Worm (Caenorhabditis elegans) whole organism, L2 larva: ENCODE measurements around the gene tra-4.

Experiments used
- C34F6.9 ChIP-seq: fragments of 150-350 bp; optimal IDR thresholded peaks from 2 replicates; lab custom pipeline; 2014; ENCODE audit warnings: missing biosample characterization, missing genetic modification characterization
- F13H6.1 ChIP-seq: sonication (generic microtip); optimal IDR thresholded peaks from 2 replicates; lab custom pipeline; 2016; ENCODE audit warnings: missing genetic modification characterization, missing compliant biosample characterization
- Y55F3AM.14 ChIP-seq: fragments of 200-800 bp; sonication (Bioruptor generic); optimal IDR thresholded peaks from 2 replicates; lab custom pipeline; 2018; ENCODE audit warnings: mild to moderate bottlenecking, missing genetic modification characterization, missing compliant biosample characterization
- alr-1 ChIP-seq: fragments of 150-350 bp; optimal IDR thresholded peaks from 2 replicates; lab custom pipeline; 2014; ENCODE audit warnings: missing biosample characterization, missing genetic modification characterization
- aly-2 ChIP-seq: fragments of 150-350 bp; optimal IDR thresholded peaks from 2 replicates; lab custom pipeline; 2014; ENCODE audit warnings: missing biosample characterization, missing genetic modification characterization
- blmp-1 ChIP-seq: sonication (generic microtip); optimal IDR thresholded peaks from 2 replicates; lab custom pipeline; 2017; ENCODE audit warnings: missing genetic modification characterization, mild to moderate bottlenecking, missing compliant biosample characterization, antibody characterized with exemption, moderate library complexity; ENCODE audit not compliant: insufficient read depth
- ceh-16 ChIP-seq: fragments of 150-350 bp; optimal IDR thresholded peaks from 2 replicates; lab custom pipeline; 2014; ENCODE audit warnings: missing biosample characterization, missing genetic modification characterization
- ceh-82 ChIP-seq: fragments of 150-350 bp; optimal IDR thresholded peaks from 2 replicates; lab custom pipeline; 2014; ENCODE audit warnings: missing biosample characterization, missing genetic modification characterization
- crh-2 ChIP-seq: sonication (generic microtip); optimal IDR thresholded peaks from 2 replicates; lab custom pipeline; 2017; ENCODE audit warnings: missing biosample characterization, missing genetic modification characterization
- dmd-4 ChIP-seq: sonication (generic microtip); optimal IDR thresholded peaks from 2 replicates; lab custom pipeline; 2017; ENCODE audit warnings: missing biosample characterization, missing genetic modification characterization
- egl-27 ChIP-seq: sonication (generic microtip); optimal IDR thresholded peaks from 3 replicates; lab custom pipeline; 2017; ENCODE audit warnings: missing biosample characterization, missing genetic modification reagents, missing genetic modification characterization
- elt-1 ChIP-seq: fragments of 150-350 bp; optimal IDR thresholded peaks from 2 replicates; lab custom pipeline; 2014; ENCODE audit warnings: missing biosample characterization, missing genetic modification characterization
- elt-3 ChIP-seq: sonication (generic microtip); optimal IDR thresholded peaks from 2 replicates; lab custom pipeline; 2017; ENCODE audit warnings: missing biosample characterization, missing genetic modification characterization
- fos-1 ChIP-seq: fragments of 150-350 bp; optimal IDR thresholded peaks from 2 replicates; lab custom pipeline; 2014; ENCODE audit warnings: missing biosample characterization, missing genetic modification characterization
- gmeb-1 ChIP-seq: fragments of 150-350 bp; optimal IDR thresholded peaks from 2 replicates; lab custom pipeline; 2014; ENCODE audit warnings: missing biosample characterization, missing genetic modification characterization
- lin-11 ChIP-seq: fragments of 150-350 bp; sonication (generic microtip); optimal IDR thresholded peaks from 2 replicates; lab custom pipeline; 2014; ENCODE audit warnings: missing biosample characterization, missing genetic modification characterization, inconsistent platforms, mixed read lengths
- lin-13 ChIP-seq: fragments of 150-350 bp; optimal IDR thresholded peaks from 2 replicates; lab custom pipeline; 2014; ENCODE audit warnings: missing biosample characterization, missing genetic modification reagents, missing genetic modification characterization
- lin-39 ChIP-seq: fragments of 150-350 bp; optimal IDR thresholded peaks from 2 replicates; lab custom pipeline; 2014; ENCODE audit warnings: missing biosample characterization, missing genetic modification reagents, missing genetic modification characterization
- lsy-2 ChIP-seq, 2 experiments: fragments of 150-350 bp in 1 of 2; sonication (generic microtip) in 1 of 2; optimal IDR thresholded peaks; 2 replicates each; lab custom pipeline; 2014 to 2017; ENCODE audit warnings: missing biosample characterization in 2 of 2, missing genetic modification characterization in 2 of 2
- mab-5 ChIP-seq: fragments of 150-350 bp; optimal IDR thresholded peaks from 2 replicates; lab custom pipeline; 2014; ENCODE audit warnings: missing biosample characterization, missing genetic modification characterization
- nhr-11 ChIP-seq: fragments of 150-350 bp; optimal IDR thresholded peaks from 2 replicates; lab custom pipeline; 2014; ENCODE audit warnings: missing biosample characterization, missing genetic modification characterization
- nhr-129 ChIP-seq: fragments of 150-350 bp; optimal IDR thresholded peaks from 2 replicates; lab custom pipeline; 2014; ENCODE audit warnings: missing biosample characterization, missing genetic modification characterization
- nhr-21 ChIP-seq: fragments of 150-350 bp; optimal IDR thresholded peaks from 2 replicates; lab custom pipeline; 2014; ENCODE audit warnings: missing biosample characterization, missing genetic modification characterization
- nhr-23 ChIP-seq: fragments of 150-350 bp; optimal IDR thresholded peaks from 2 replicates; lab custom pipeline; 2014; ENCODE audit warnings: missing biosample characterization, missing genetic modification reagents, missing genetic modification characterization
- nhr-25 ChIP-seq: fragments of 150-350 bp; sonication (generic microtip); optimal IDR thresholded peaks from 3 replicates; lab custom pipeline; 2014; ENCODE audit warnings: missing biosample characterization, missing genetic modification characterization
- nhr-77 ChIP-seq: fragments of 150-350 bp; optimal IDR thresholded peaks from 2 replicates; lab custom pipeline; 2014; ENCODE audit warnings: missing biosample characterization, missing genetic modification characterization
- sma-3 ChIP-seq: sonication (generic microtip); optimal IDR thresholded peaks from 2 replicates; lab custom pipeline; 2016; ENCODE audit warnings: missing genetic modification reagents, missing genetic modification characterization, missing compliant biosample characterization
- sma-9 ChIP-seq, 2 experiments: fragments of 150-350 bp in 1 of 2; sonication (generic microtip) in 1 of 2; optimal IDR thresholded peaks; 2 replicates each; lab custom pipeline; 2014 to 2016; ENCODE audit warnings: missing genetic modification characterization in 2 of 2, mild to moderate bottlenecking in 1 of 2, missing biosample characterization in 1 of 2, missing compliant biosample characterization in 1 of 2, missing genetic modification reagents in 1 of 2, moderate library complexity in 1 of 2
- unc-39 ChIP-seq: fragments of 150-350 bp; optimal IDR thresholded peaks from 2 replicates; lab custom pipeline; 2014; ENCODE audit warnings: missing biosample characterization, missing genetic modification characterization
- unc-55 ChIP-seq: fragments of 150-350 bp; sonication (generic microtip); optimal IDR thresholded peaks from 3 replicates; lab custom pipeline; 2014; ENCODE audit warnings: missing biosample characterization, missing genetic modification reagents, missing genetic modification characterization
- unc-62 ChIP-seq: fragments of 150-350 bp; optimal IDR thresholded peaks from 2 replicates; lab custom pipeline; 2014; ENCODE audit warnings: missing biosample characterization, missing genetic modification reagents, missing genetic modification characterization
- ztf-1 ChIP-seq: fragments of 200-800 bp; sonication (Bioruptor generic); conservative IDR thresholded peaks from 2 replicates; pipeline ENCODE4 v1.3.6; 2022; ENCODE audit warnings: missing genetic modification characterization, missing compliant biosample characterization
- ztf-4 ChIP-seq: fragments of 150-350 bp; optimal IDR thresholded peaks from 2 replicates; lab custom pipeline; 2014; ENCODE audit warnings: missing biosample characterization, missing genetic modification characterization

Gene tra-4

ce11 chrX:2879529-2880265, 22.3 kb upstream of the tra-4 start, which contains the start of gene F53B3.5:
F53B3.5 (minus strand) TSS chrX:2879579.
- TF ChIP-seq elt-1 (tag; lab: Kevin White, UChicago) (peak; percentile 65), ceh-16 (tag; lab: Kevin White, UChicago) (peak; percentile 81), nhr-25 (peak; percentile 36), ztf-4 (tag; lab: Kevin White, UChicago) (no peak), fos-1 (tag; lab: Kevin White, UChicago) (peak; percentile 14)
- TF ChIP-seq, all 48 proteins: peak for 4

DNA sequence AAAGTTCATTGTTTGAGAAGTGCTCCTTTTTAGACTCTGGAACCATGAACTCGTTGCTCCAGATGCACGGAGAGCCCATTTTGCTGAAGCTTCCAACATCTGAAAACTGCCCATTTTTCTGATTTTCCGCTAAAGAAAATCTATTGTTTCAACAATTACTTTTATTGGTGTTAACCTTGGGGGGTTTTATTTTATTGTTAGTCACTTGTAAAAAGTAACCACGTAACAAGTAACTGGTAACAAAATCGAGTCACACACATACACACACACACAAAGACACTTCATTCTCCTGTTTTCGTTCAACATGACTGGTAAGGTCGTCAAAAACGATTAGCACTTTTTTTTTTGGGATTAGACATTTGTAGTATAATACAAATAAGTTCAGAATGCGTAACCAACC, 20.0 kb upstream of the tra-4 start:
- TF ChIP-seq lin-11 (tag; lab: Kevin White, UChicago) (no peak), nhr-25 (peak; percentile 3)

DNA sequence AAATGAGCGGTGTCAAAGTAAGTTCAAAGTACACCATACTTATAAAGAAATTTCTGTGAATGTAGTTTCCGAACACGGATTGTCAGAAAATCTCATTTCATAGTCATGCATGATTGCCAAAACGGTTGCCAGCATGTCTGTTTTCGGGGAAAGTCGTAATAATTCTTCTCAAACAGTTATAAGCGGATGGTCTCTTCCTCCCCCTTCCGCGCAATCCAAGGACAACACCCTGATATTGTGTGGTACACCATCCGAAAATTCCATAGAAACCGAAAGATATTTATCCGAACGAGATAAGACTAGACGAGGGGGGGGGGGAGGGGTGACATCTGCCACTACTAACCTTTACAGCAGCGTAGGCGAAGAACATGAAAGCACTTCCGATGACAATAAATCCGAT, 17.2 kb upstream of the tra-4 start:
- TF ChIP-seq elt-3 (tag; lab: Kevin White, UChicago) = no peak
- no peak for TF ChIP-seq blmp-1
- no peak for TF ChIP-seq mab-5 (tag; lab: Kevin White, UChicago)
- no peak for TF ChIP-seq alr-1 (tag; lab: Kevin White, UChicago)
- TF ChIP-seq egl-27 (tag; lab: Kevin White, UChicago) = no peak
- TF ChIP-seq nhr-11 = no peak
- no peak for TF ChIP-seq C34F6.9
- no peak for TF ChIP-seq unc-39
- TF ChIP-seq lin-13 = no peak
- no peak for TF ChIP-seq crh-2 (tag; lab: Kevin White, UChicago)
- no peak for TF ChIP-seq ztf-1 (GFP tag; lab: Robert Waterston, UW)
- TF ChIP-seq, all 48 proteins: peak for 0

DNA sequence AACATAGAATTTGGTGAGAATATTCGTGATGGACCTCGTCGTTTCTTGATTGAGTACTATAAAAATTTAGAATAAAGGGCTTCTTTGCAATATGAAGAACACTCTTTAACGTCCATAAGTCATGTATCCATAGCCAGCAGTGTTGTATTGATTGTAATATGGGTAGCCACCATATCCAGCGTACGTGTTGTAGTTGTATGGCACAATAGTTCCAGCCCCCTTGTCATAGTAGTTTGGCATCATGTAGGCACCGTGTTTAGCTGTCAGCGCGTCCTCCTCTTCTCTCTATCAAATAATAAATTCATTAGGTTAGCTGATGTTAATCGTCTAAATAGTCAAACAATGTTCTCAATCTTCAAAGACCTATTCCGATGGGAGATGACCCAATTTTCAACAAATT, 15.9 kb upstream of the tra-4 start:
- TF ChIP-seq elt-3 (tag; lab: Kevin White, UChicago) (no peak), aly-2 (tag; lab: Kevin White, UChicago) (no peak), elt-1 (tag; lab: Kevin White, UChicago) (no peak), sma-9 (GFP tag; optimal IDR thresholded peaks at IDR 0.05; lab: Kevin White, UChicago) (no peak), sma-9 (tag; optimal IDR thresholded peaks at IDR 0.05; lab: Kevin White, UChicago) (no peak), ceh-16 (tag; lab: Kevin White, UChicago) (no peak)

DNA sequence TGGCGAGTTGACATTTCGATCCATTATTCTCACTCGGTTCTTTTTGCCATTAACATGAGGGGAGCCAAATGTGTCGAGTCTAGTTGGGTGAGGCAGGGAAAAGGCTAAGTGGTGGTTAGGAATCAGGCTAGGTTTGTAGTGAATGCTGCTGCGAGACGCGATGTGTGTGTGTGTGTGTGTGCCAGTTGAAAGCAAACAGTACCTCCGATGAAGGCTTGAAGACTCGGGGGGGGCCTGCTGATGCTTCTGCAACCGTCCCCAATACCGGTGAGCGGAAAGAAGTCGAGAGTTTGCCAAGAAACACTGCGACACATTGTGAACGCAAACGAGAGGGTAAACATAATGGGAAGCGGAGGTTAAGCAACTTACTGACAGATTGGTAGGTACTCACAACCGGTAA, 13.6 kb upstream of the tra-4 start, which contains the start of gene F53B3.3:
Gene F53B3.3 (minus strand): TSS at position 101 of the 400 bp plus-strand sequence.
- TF ChIP-seq F13H6.1 (peak; percentile 41), unc-62 (GFP tag; lab: Kevin White, UChicago) (no peak)

DNA sequence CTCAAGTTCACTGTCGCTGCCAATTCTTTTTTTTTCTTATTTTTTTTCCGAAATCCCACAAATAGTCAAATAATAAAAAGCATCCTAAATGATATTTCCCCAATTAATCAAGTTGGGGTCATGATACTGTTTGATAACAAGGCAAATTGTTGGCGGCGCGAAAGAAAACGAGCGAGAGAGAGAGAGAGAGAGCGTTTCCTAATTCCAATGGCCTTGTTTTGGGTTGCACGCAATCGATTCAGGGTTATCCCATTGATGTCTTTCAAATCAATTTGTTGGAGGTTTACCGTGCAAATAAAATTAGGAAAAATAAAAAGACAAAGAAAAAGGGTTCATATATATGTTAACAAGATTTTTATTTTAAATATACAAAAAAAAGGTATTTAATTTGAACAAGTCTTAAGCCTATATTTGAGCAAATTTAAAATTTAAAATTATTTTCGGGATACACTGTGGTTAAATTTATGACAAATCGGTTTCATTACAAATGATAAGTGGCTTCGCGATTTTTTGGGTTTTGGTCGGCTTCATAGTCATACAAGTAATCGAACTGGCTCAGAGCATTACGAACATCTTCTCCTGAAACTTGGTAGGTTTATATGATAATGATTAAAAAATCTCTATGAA, 8.3 kb upstream of the tra-4 start:
- TF ChIP-seq dmd-4 (tag; lab: Kevin White, UChicago) = no peak
- no peak for TF ChIP-seq lin-11 (tag; lab: Kevin White, UChicago)
- no peak for TF ChIP-seq egl-27 (tag; lab: Kevin White, UChicago)
- no peak for TF ChIP-seq C34F6.9
- peak; percentile 52 for TF ChIP-seq sma-3 (GFP tag; lab: Kevin White, UChicago)
- no peak for TF ChIP-seq blmp-1
- no peak for TF ChIP-seq fos-1 (tag; lab: Kevin White, UChicago)
- TF ChIP-seq ztf-4 (tag; lab: Kevin White, UChicago) = peak; percentile 2
- TF ChIP-seq gmeb-1 (tag; lab: Kevin White, UChicago) = no peak
- no peak for TF ChIP-seq ceh-82
- no peak for TF ChIP-seq nhr-21 (tag; lab: Kevin White, UChicago)
- peak in 1 of 2 experiments; percentile 18 for TF ChIP-seq lsy-2 (tag; optimal IDR thresholded peaks at IDR 0.05; lab: Kevin White, UChicago)
- TF ChIP-seq nhr-77 (tag; lab: Kevin White, UChicago) = no peak
- TF ChIP-seq Y55F3AM.14 (GFP tag; lab: Kevin White, UChicago) = no peak
- no peak for TF ChIP-seq nhr-23
- TF ChIP-seq unc-39 = no peak
- no peak for TF ChIP-seq nhr-129 (tag; lab: Kevin White, UChicago)
- TF ChIP-seq lin-39 (tag; lab: Kevin White, UChicago) = no peak
- TF ChIP-seq unc-55 (GFP tag; lab: Kevin White, UChicago) = no peak
